Fruit fly (Drosophila melanogaster) whole organism, embryonic: ENCODE measurements around the gene Gpdh3.
A peak's percentile ranks its signal among the peaks of the same experiment; 100 is the strongest.

ENCODE experiments used
- B-H2 ChIP-seq: fragments of 200-800 bp; sonication (Bioruptor generic); optimal IDR thresholded peaks from 2 replicates; lab custom pipeline; 2018; ENCODE audit warnings: missing biosample characterization, mild to moderate bottlenecking, missing genetic modification characterization
- BEAF-32 ChIP-seq: fragments of 200-800 bp; sonication (Bioruptor generic); optimal IDR thresholded peaks from 3 replicates; lab custom pipeline; 2017; ENCODE audit warnings: missing biosample characterization, missing genetic modification characterization, mild to moderate bottlenecking, moderate library complexity, missing genetic modification reagents
- C15 ChIP-seq: fragments of 200-800 bp; sonication (Bioruptor generic); IDR thresholded peaks from 3 replicates; pipeline ENCODE4 v1.3.6; 2022; ENCODE audit warnings: missing biosample characterization, missing genetic modification characterization
- CG10654 ChIP-seq: fragments of 200-800 bp; sonication (Bioruptor generic); optimal IDR thresholded peaks from 2 replicates; lab custom pipeline; 2016; ENCODE audit warnings: missing biosample characterization, missing genetic modification characterization
- CG11696 ChIP-seq: fragments of 200-800 bp; sonication (Bioruptor generic); IDR thresholded peaks from 2 replicates; pipeline ENCODE4 v1.3.6; 2022; ENCODE audit warnings: missing biosample characterization, missing genetic modification characterization
- CG12155 ChIP-seq: fragments of 200-800 bp; sonication (Bioruptor generic); optimal IDR thresholded peaks from 3 replicates; lab custom pipeline; 2016; ENCODE audit warnings: missing biosample characterization, missing genetic modification characterization
- CG1233 ChIP-seq: fragments of 200-800 bp; sonication (Bioruptor generic); optimal IDR thresholded peaks from 4 replicates; lab custom pipeline; 2018; ENCODE audit warnings: missing biosample characterization, mild to moderate bottlenecking, missing genetic modification characterization
- CG12769 ChIP-seq: fragments of 200-800 bp; sonication (Bioruptor generic); optimal IDR thresholded peaks from 2 replicates; lab custom pipeline; 2019; ENCODE audit warnings: missing biosample characterization, mild to moderate bottlenecking, missing genetic modification characterization, moderate library complexity
- CG15479 ChIP-seq: fragments of 200-800 bp; sonication (Bioruptor generic); optimal IDR thresholded peaks from 3 replicates; lab custom pipeline; 2019; ENCODE audit warnings: missing biosample characterization, mild to moderate bottlenecking, missing genetic modification characterization, moderate library complexity
- CG16863 ChIP-seq: fragments of 200-800 bp; sonication (Bioruptor generic); optimal IDR thresholded peaks from 3 replicates; lab custom pipeline; 2016; ENCODE audit warnings: missing biosample characterization, missing genetic modification characterization
- CG30403 ChIP-seq: fragments of 200-800 bp; sonication (Bioruptor generic); optimal IDR thresholded peaks from 3 replicates; lab custom pipeline; 2016; ENCODE audit warnings: missing biosample characterization, missing genetic modification characterization
- CG30431 ChIP-seq: fragments of 200-800 bp; sonication (Bioruptor generic); optimal IDR thresholded peaks from 2 replicates; lab custom pipeline; 2017; ENCODE audit warnings: missing biosample characterization, missing genetic modification characterization
- CG33557 ChIP-seq: fragments of 200-800 bp; sonication (Bioruptor generic); optimal IDR thresholded peaks from 2 replicates; lab custom pipeline; 2019; ENCODE audit warnings: missing biosample characterization, mild to moderate bottlenecking, missing genetic modification characterization, moderate library complexity
- CG34376 ChIP-seq: fragments of 200-800 bp; sonication (Bioruptor generic); optimal IDR thresholded peaks from 2 replicates; lab custom pipeline; 2018; ENCODE audit warnings: missing biosample characterization, mild to moderate bottlenecking, missing genetic modification characterization
- CG4328 ChIP-seq: fragments of 200-800 bp; sonication (Bioruptor generic); optimal IDR thresholded peaks from 3 replicates; lab custom pipeline; 2017; ENCODE audit warnings: missing biosample characterization, missing genetic modification reagents, missing genetic modification characterization
- CG6175 ChIP-seq: fragments of 200-800 bp; sonication (Bioruptor generic); IDR thresholded peaks from 3 replicates; pipeline ENCODE4 v1.3.6; 2022; ENCODE audit warnings: missing biosample characterization, missing genetic modification characterization
- CG6272 ChIP-seq: fragments of 200-800 bp; sonication (Bioruptor generic); IDR thresholded peaks from 2 replicates; pipeline ENCODE4 v1.3.6; 2022; ENCODE audit warnings: missing biosample characterization, missing genetic modification characterization
- CG7839 ChIP-seq: fragments of 200-800 bp; sonication (Bioruptor generic); optimal IDR thresholded peaks from 3 replicates; lab custom pipeline; 2018; ENCODE audit warnings: missing biosample characterization, mild to moderate bottlenecking, missing genetic modification characterization, moderate library complexity
- CG8478 ChIP-seq: fragments of >200 bp; optimal IDR thresholded peaks from 2 replicates; lab custom pipeline; 2018
- D19A ChIP-seq: fragments of 200-800 bp; optimal IDR thresholded peaks from 3 replicates; lab custom pipeline; 2019; ENCODE audit warnings: missing biosample characterization, mild to moderate bottlenecking, missing genetic modification characterization, moderate library complexity
- Dad ChIP-seq: fragments of 200-800 bp; sonication (Bioruptor generic); optimal IDR thresholded peaks from 3 replicates; lab custom pipeline; 2016; ENCODE audit warnings: missing biosample characterization, missing genetic modification characterization
- Deaf1 ChIP-seq: fragments of 200-800 bp; optimal IDR thresholded peaks from 3 replicates; lab custom pipeline; 2019; ENCODE audit warnings: missing biosample characterization, mild to moderate bottlenecking, missing genetic modification characterization, moderate library complexity
- Doc2 ChIP-seq: fragments of 200-800 bp; sonication (Bioruptor generic); IDR thresholded peaks from 2 replicates; pipeline ENCODE4 v1.3.6; 2022; ENCODE audit warnings: missing biosample characterization, missing genetic modification characterization
- Fer1 ChIP-seq: fragments of 200-800 bp; sonication (Bioruptor generic); optimal IDR thresholded peaks from 2 replicates; lab custom pipeline; 2017; ENCODE audit warnings: missing biosample characterization, mild to moderate bottlenecking, missing genetic modification characterization
- Lhr ChIP-seq: fragments of 200-800 bp; sonication (Bioruptor generic); optimal IDR thresholded peaks from 3 replicates; lab custom pipeline; 2017; ENCODE audit warnings: mild to moderate bottlenecking, missing biosample characterization, missing genetic modification reagents, missing genetic modification characterization
- Nf-YA ChIP-seq: fragments of 200-800 bp; sonication (Bioruptor generic); IDR thresholded peaks from 2 replicates; pipeline ENCODE4 v1.3.6; 2022; ENCODE audit warnings: missing biosample characterization, missing genetic modification characterization
- Opbp ChIP-seq: fragments of 200-800 bp; sonication (Bioruptor generic); IDR thresholded peaks from 3 replicates; pipeline ENCODE4 v1.3.6; 2022; ENCODE audit warnings: missing biosample characterization, missing genetic modification characterization; ENCODE audit not compliant: partially characterized antibody
- Optix ChIP-seq: fragments of 200-800 bp; sonication (Bioruptor generic); IDR thresholded peaks from 3 replicates; pipeline ENCODE4 v1.3.6; 2022; ENCODE audit warnings: missing biosample characterization, missing genetic modification characterization
- Pdp1 ChIP-seq, 2 experiments: fragments of 200-800 bp; sonication (Bioruptor generic); optimal IDR thresholded peaks; 3 replicates each; lab custom pipeline; 2016; ENCODE audit warnings: missing biosample characterization in 2 of 2, missing genetic modification characterization in 2 of 2, mild to moderate bottlenecking in 1 of 2, moderate library complexity in 1 of 2
- Ptx1 ChIP-seq: fragments of 200-800 bp; sonication (Bioruptor generic); IDR thresholded peaks from 2 replicates; pipeline ENCODE4 v1.3.6; 2022; ENCODE audit warnings: missing biosample characterization, missing genetic modification characterization
- Sox100B ChIP-seq: fragments of 200-800 bp; sonication (Bioruptor generic); optimal IDR thresholded peaks from 3 replicates; lab custom pipeline; 2018; ENCODE audit warnings: missing biosample characterization, mild to moderate bottlenecking, missing genetic modification characterization
- Sox102F ChIP-seq: fragments of 200-800 bp; sonication (Bioruptor generic); optimal IDR thresholded peaks from 2 replicates; lab custom pipeline; 2018; ENCODE audit warnings: missing biosample characterization, mild to moderate bottlenecking, missing genetic modification characterization, moderate library complexity
- Ssrp ChIP-seq: fragments of 200-800 bp; sonication (Bioruptor generic); optimal IDR thresholded peaks from 2 replicates; lab custom pipeline; 2018; ENCODE audit warnings: missing biosample characterization, mild to moderate bottlenecking, missing genetic modification characterization, moderate library complexity
- amos ChIP-seq: fragments of 200-800 bp; sonication (Bioruptor generic); IDR thresholded peaks from 2 replicates; pipeline ENCODE4 v1.3.6; 2022; ENCODE audit warnings: missing biosample characterization, missing genetic modification characterization; ENCODE audit not compliant: partially characterized antibody
- btn ChIP-seq: fragments of 200-800 bp; sonication (Bioruptor generic); optimal IDR thresholded peaks from 2 replicates; lab custom pipeline; 2016; ENCODE audit warnings: missing biosample characterization, missing genetic modification characterization
- cg ChIP-seq: fragments of 200-800 bp; sonication (Bioruptor generic); optimal IDR thresholded peaks from 3 replicates; lab custom pipeline; 2019; ENCODE audit warnings: missing biosample characterization, mild to moderate bottlenecking, missing genetic modification characterization, moderate library complexity
- dysf ChIP-seq: fragments of 200-800 bp; sonication (Bioruptor generic); IDR thresholded peaks from 3 replicates; pipeline ENCODE4 v1.3.6; 2022; ENCODE audit warnings: missing biosample characterization, missing genetic modification characterization
- en ChIP-seq: fragments of 200-800 bp; sonication (Bioruptor generic); optimal IDR thresholded peaks from 2 replicates; lab custom pipeline; 2016; ENCODE audit warnings: missing biosample characterization, missing genetic modification characterization
- ewg ChIP-seq: fragments of 200-800 bp; sonication (Bioruptor generic); optimal IDR thresholded peaks from 3 replicates; lab custom pipeline; 2017; ENCODE audit warnings: mild to moderate bottlenecking, missing biosample characterization, missing genetic modification reagents, missing genetic modification characterization
- grn ChIP-seq: fragments of 200-800 bp; sonication (Bioruptor generic); optimal IDR thresholded peaks from 3 replicates; lab custom pipeline; 2017; ENCODE audit warnings: missing biosample characterization, missing genetic modification characterization
- gsb-n ChIP-seq: fragments of 200-800 bp; sonication (Bioruptor generic); optimal IDR thresholded peaks from 3 replicates; lab custom pipeline; 2018; ENCODE audit warnings: missing biosample characterization, mild to moderate bottlenecking, missing genetic modification characterization
- her ChIP-seq: fragments of 200-800 bp; sonication (Bioruptor generic); optimal IDR thresholded peaks from 2 replicates; lab custom pipeline; 2016; ENCODE audit warnings: missing biosample characterization, missing genetic modification characterization
- lola ChIP-seq, 3 experiments: fragments of >200 bp in 2 of 3; fragments of 200-800 bp in 1 of 3; sonication (Bioruptor generic) in 1 of 3; optimal IDR thresholded peaks; 2 replicates each; lab custom pipeline; 2017 to 2019; ENCODE audit warnings: missing biosample characterization in 3 of 3, missing genetic modification characterization in 3 of 3, mild to moderate bottlenecking in 1 of 3, moderate library complexity in 1 of 3
- onecut ChIP-seq: fragments of 200-800 bp; sonication (Bioruptor generic); IDR thresholded peaks from 2 replicates; pipeline ENCODE4 v1.3.6; 2022; ENCODE audit warnings: missing biosample characterization, missing genetic modification characterization
- pb ChIP-seq: fragments of 200-800 bp; sonication (Bioruptor generic); optimal IDR thresholded peaks from 3 replicates; lab custom pipeline; 2016; ENCODE audit warnings: missing biosample characterization, missing genetic modification characterization
- pita ChIP-seq: fragments of 200-800 bp; sonication (Bioruptor generic); optimal IDR thresholded peaks from 2 replicates; lab custom pipeline; 2017; ENCODE audit warnings: missing biosample characterization, mild to moderate bottlenecking, missing genetic modification characterization
- psq ChIP-seq: fragments of 200-800 bp; sonication (Bioruptor generic); optimal IDR thresholded peaks from 2 replicates; lab custom pipeline; 2017; ENCODE audit warnings: missing biosample characterization, missing genetic modification characterization
- ro ChIP-seq: fragments of 200-800 bp; sonication (Bioruptor generic); IDR thresholded peaks from 2 replicates; pipeline ENCODE4 v1.3.6; 2022; ENCODE audit warnings: missing biosample characterization, missing genetic modification characterization
- seq ChIP-seq: fragments of 200-800 bp; sonication (Bioruptor generic); IDR thresholded peaks from 2 replicates; pipeline ENCODE4 v1.3.6; 2022; ENCODE audit warnings: missing biosample characterization, missing genetic modification characterization
- zen ChIP-seq: fragments of 200-800 bp; sonication (Bioruptor generic); optimal IDR thresholded peaks from 3 replicates; lab custom pipeline; 2018; ENCODE audit warnings: missing biosample characterization, mild to moderate bottlenecking, missing genetic modification characterization, moderate library complexity
- zf30C ChIP-seq: fragments of 200-800 bp; sonication (Bioruptor generic); optimal IDR thresholded peaks from 3 replicates; lab custom pipeline; 2018; ENCODE audit warnings: missing biosample characterization, mild to moderate bottlenecking, missing genetic modification characterization

Gene Gpdh3

DNA sequence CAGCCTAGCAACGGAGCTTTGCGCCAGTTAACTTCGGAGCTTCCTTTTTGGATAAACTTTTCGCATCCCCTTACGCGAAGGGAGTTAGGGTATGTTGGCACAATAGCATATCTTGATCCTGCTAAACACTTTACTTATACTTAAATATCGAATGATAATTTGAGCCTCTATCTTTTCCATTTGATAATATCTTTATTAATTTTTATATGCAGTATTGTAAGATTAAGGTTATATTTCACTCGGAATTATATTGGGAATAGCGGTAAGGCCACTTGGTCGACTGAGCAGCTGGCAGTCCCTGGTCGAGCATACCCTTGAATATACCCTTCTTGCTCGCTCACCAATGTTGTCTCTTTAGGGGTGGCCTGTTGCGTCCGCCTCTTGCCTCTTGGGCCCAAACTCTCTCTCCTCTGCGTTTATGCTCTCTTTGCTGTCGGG, 13.0 kb upstream of the Gpdh3 start (continued):
- TF ChIP-seq gsb-n (tag; lab: Kevin White, UChicago) (no peak), CG16863 (GFP tag; lab: Kevin White, UChicago) (no peak), Doc2 (no peak), onecut (GFP tag; lab: Robert Waterston, UW) (peak; percentile 38; the same call in 1 of the 2 replicates), CG7839 (tag; lab: Kevin White, UChicago) (peak; percentile 80), Sox102F (GFP tag; lab: Kevin White, UChicago) (peak; percentile 61), CG6175 (no peak), zf30C (no peak), Fer1 (GFP tag; lab: Kevin White, UChicago) (peak; percentile 74), en (GFP tag; lab: Kevin White, UChicago) (no peak), cg (no peak), Nf-YA (peak; percentile 44; the same call in 1 of the 2 replicates), dysf (GFP tag; lab: Robert Waterston, UW) (peak; percentile 82), CG12155 (GFP tag; lab: Kevin White, UChicago) (peak; percentile 44), Ptx1 (GFP tag; lab: Robert Waterston, UW) (peak; percentile 82), CG1233 (GFP tag; lab: Kevin White, UChicago) (no peak), pb (peak; percentile 12), seq (peak; percentile 84), amos (no peak), CG33557 (no peak), CG15479 (GFP tag; lab: Kevin White, UChicago) (no peak), CG4328 (GFP tag; lab: Kevin White, UChicago) (peak; percentile 46), D19A (tag; lab: Kevin White, UChicago) (peak; percentile 75), Dad (GFP tag; lab: Kevin White, UChicago) (no peak), grn (GFP tag; lab: Kevin White, UChicago) (no peak), ro (GFP tag; lab: Robert Waterston, UW) (no peak), ewg (GFP tag; lab: Kevin White, UChicago) (no peak), Pdp1 (GFP tag; optimal IDR thresholded peaks at IDR 0.05; lab: Kevin White, UChicago) (peak in 1 of 2 experiments; percentile 73), C15 (GFP tag; lab: Robert Waterston, UW) (0 out of 3 replicates have a peak, but pooled peaks have one; percentile 49), B-H2 (GFP tag; lab: Kevin White, UChicago) (peak; percentile 36), btn (no peak), Opbp (GFP tag; lab: Robert Waterston, UW) (no peak), CG30403 (GFP tag; lab: Kevin White, UChicago) (peak; percentile 75), Deaf1 (tag; lab: Kevin White, UChicago) (peak; percentile 54), Ssrp (tag; lab: Kevin White, UChicago) (peak; percentile 48), Lhr (GFP tag; lab: Kevin White, UChicago) (no peak), CG34376 (GFP tag; lab: Kevin White, UChicago) (no peak), CG6272 (GFP tag; lab: Robert Waterston, UW) (peak; percentile 44), Optix (GFP tag; lab: Robert Waterston, UW) (peak; percentile 63; the same call in 1 of the 3 replicates), Sox100B (no peak), pita (GFP tag; lab: Kevin White, UChicago) (no peak), BEAF-32 (GFP tag; lab: Kevin White, UChicago) (no peak), CG30431 (GFP tag; lab: Kevin White, UChicago) (no peak), zen (tag; lab: Kevin White, UChicago) (no peak), CG12769 (tag; lab: Kevin White, UChicago) (no peak), her (GFP tag; lab: Kevin White, UChicago) (no peak), psq (GFP tag; lab: Kevin White, UChicago) (no peak), CG8478 (lab: Kevin White, UChicago) (no peak), lola (GFP tag; optimal IDR thresholded peaks at IDR 0.05; lab: Kevin White, UChicago) (peak in 1 of 3 experiments; percentile 23), CG11696 (no peak), CG10654 (GFP tag; lab: Kevin White, UChicago) (peak; percentile 42)
